Worm (Caenorhabditis elegans) whole organism, L1 larva: Measurements from ENCODE around the gene C33F10.11.

Experiments used
- C34B4.2 ChIP-seq: sonication (generic microtip); optimal IDR thresholded peaks from 2 replicates; lab custom pipeline; 2017; ENCODE audit warnings: mild to moderate bottlenecking, missing genetic modification characterization, missing compliant biosample characterization
- aha-1 ChIP-seq: fragments of 150-350 bp; optimal IDR thresholded peaks from 2 replicates; lab custom pipeline; 2014; ENCODE audit warnings: missing biosample characterization, missing genetic modification characterization
- alr-1 ChIP-seq: fragments of 200-800 bp; sonication (Bioruptor generic); optimal IDR thresholded peaks from 2 replicates; lab custom pipeline; 2018; ENCODE audit warnings: borderline replicate concordance, mild to moderate bottlenecking, missing genetic modification characterization, missing compliant biosample characterization
- aly-2 ChIP-seq: fragments of 150-350 bp; optimal IDR thresholded peaks from 2 replicates; lab custom pipeline; 2014; ENCODE audit warnings: missing biosample characterization, missing genetic modification characterization
- ceh-63 ChIP-seq: fragments of 200-800 bp; sonication (Bioruptor generic); optimal IDR thresholded peaks from 2 replicates; lab custom pipeline; 2018; ENCODE audit warnings: mild to moderate bottlenecking, missing genetic modification characterization, missing compliant biosample characterization
- ceh-8 ChIP-seq: fragments of 200-800 bp; sonication (Bioruptor generic); optimal IDR thresholded peaks from 2 replicates; lab custom pipeline; 2018; ENCODE audit warnings: mild to moderate bottlenecking, missing genetic modification characterization, moderate library complexity, missing compliant biosample characterization
- ceh-82 ChIP-seq, 3 experiments: fragments of 150-350 bp in 1 of 3; sonication (generic microtip) in 2 of 3; optimal IDR thresholded peaks; 2 replicates each; lab custom pipeline; 2014 to 2017; ENCODE audit warnings: missing biosample characterization in 3 of 3, missing genetic modification characterization in 3 of 3
- ceh-88 ChIP-seq: fragments of 200-800 bp; sonication (Bioruptor generic); IDR thresholded peaks from 2 replicates; pipeline ENCODE4 v1.3.6; 2022; ENCODE audit warnings: missing genetic modification characterization, missing compliant biosample characterization
- ces-1 ChIP-seq: fragments of 150-350 bp; optimal IDR thresholded peaks from 2 replicates; lab custom pipeline; 2014; ENCODE audit warnings: missing biosample characterization, missing genetic modification reagents, missing genetic modification characterization
- dpl-1 ChIP-seq, 3 experiments: fragments of 150-350 bp in 2 of 3; sonication (generic microtip) in 1 of 3; optimal IDR thresholded peaks; 2 replicates each; lab custom pipeline; 2014 to 2017; ENCODE audit warnings: missing biosample characterization in 3 of 3, missing genetic modification characterization in 3 of 3, missing genetic modification reagents in 3 of 3
- dsc-1 ChIP-seq: sonication (generic microtip); optimal IDR thresholded peaks from 2 replicates; lab custom pipeline; 2016; ENCODE audit warnings: mild to moderate bottlenecking, missing genetic modification characterization, missing compliant biosample characterization
- efl-1 ChIP-seq, 4 experiments: fragments of 150-350 bp; optimal IDR thresholded peaks in 3 of 4; peaks in 1 of 4; 1 replicate in 1 of 4; 2 replicates in 3 of 4; lab custom pipeline; 2014; ENCODE audit warnings: missing biosample characterization in 2 of 4, missing genetic modification characterization in 2 of 4, missing genetic modification reagents in 2 of 4
- efl-3 ChIP-seq: fragments of 200-800 bp; sonication (Bioruptor generic); optimal IDR thresholded peaks from 2 replicates; lab custom pipeline; 2018; ENCODE audit warnings: mild to moderate bottlenecking, missing genetic modification characterization, missing compliant biosample characterization
- egl-27 ChIP-seq, 2 experiments: fragments of 150-350 bp in 1 of 2; sonication (generic microtip); optimal IDR thresholded peaks; 3 replicates each; lab custom pipeline; 2017 to 2018; ENCODE audit warnings: missing biosample characterization in 2 of 2, missing genetic modification characterization in 2 of 2, missing genetic modification reagents in 2 of 2
- elt-2 ChIP-seq: sonication (generic microtip); optimal IDR thresholded peaks from 2 replicates; lab custom pipeline; 2016; ENCODE audit warnings: missing genetic modification characterization, mild to moderate bottlenecking, inconsistent platforms, missing compliant biosample characterization, missing genetic modification reagents
- ets-5 ChIP-seq: fragments of 200-800 bp; sonication (Bioruptor generic); IDR thresholded peaks from 2 replicates; pipeline ENCODE4 v1.3.6; 2022; ENCODE audit warnings: missing genetic modification characterization, missing compliant biosample characterization
- fkh-10 ChIP-seq: sonication (generic microtip); optimal IDR thresholded peaks from 2 replicates; lab custom pipeline; 2017; ENCODE audit warnings: missing biosample characterization, missing genetic modification reagents, missing genetic modification characterization
- fkh-4 ChIP-seq: sonication (generic microtip); optimal IDR thresholded peaks from 2 replicates; lab custom pipeline; 2016; ENCODE audit warnings: missing compliant biosample characterization, missing genetic modification characterization, borderline replicate concordance
- fkh-8 ChIP-seq: sonication (generic microtip); optimal IDR thresholded peaks from 2 replicates; lab custom pipeline; 2016; ENCODE audit warnings: mild to moderate bottlenecking, missing genetic modification characterization, missing compliant biosample characterization
- fos-1 ChIP-seq: fragments of 150-350 bp; optimal IDR thresholded peaks from 2 replicates; lab custom pipeline; 2014; ENCODE audit warnings: missing biosample characterization, missing genetic modification characterization
- grh-1 ChIP-seq: fragments of 200-800 bp; sonication (Bioruptor generic); IDR thresholded peaks from 2 replicates; pipeline ENCODE4 v1.3.6; 2022; ENCODE audit warnings: missing genetic modification reagents, missing genetic modification characterization, missing compliant biosample characterization
- hlh-17 ChIP-seq: fragments of 200-800 bp; sonication (Bioruptor generic); optimal IDR thresholded peaks from 2 replicates; lab custom pipeline; 2018; ENCODE audit warnings: missing genetic modification characterization, mild to moderate bottlenecking, missing compliant biosample characterization, moderate library complexity, borderline replicate concordance
- hlh-4 ChIP-seq: sonication (generic microtip); optimal IDR thresholded peaks from 2 replicates; lab custom pipeline; 2016; ENCODE audit warnings: mild to moderate bottlenecking, missing genetic modification characterization, missing compliant biosample characterization
- irx-1 ChIP-seq: sonication (generic microtip); optimal IDR thresholded peaks from 2 replicates; lab custom pipeline; 2016; ENCODE audit warnings: missing genetic modification characterization, missing compliant biosample characterization
- isw-1 ChIP-seq: fragments of 200-800 bp; sonication (Bioruptor generic); IDR thresholded peaks from 2 replicates; pipeline ENCODE4 v1.3.6; 2022; ENCODE audit warnings: missing genetic modification characterization, missing compliant biosample characterization
- jun-1 ChIP-seq: fragments of 150-350 bp; optimal IDR thresholded peaks from 2 replicates; lab custom pipeline; 2014; ENCODE audit warnings: missing biosample characterization, missing genetic modification reagents, missing genetic modification characterization
- lin-14 ChIP-seq: fragments of 200-800 bp; sonication (Bioruptor generic); optimal IDR thresholded peaks from 2 replicates; lab custom pipeline; 2018; ENCODE audit warnings: mild to moderate bottlenecking, missing genetic modification characterization, moderate library complexity, missing compliant biosample characterization
- lin-15B ChIP-seq: fragments of 150-350 bp; sonication (generic microtip); optimal IDR thresholded peaks from 3 replicates; lab custom pipeline; 2014; ENCODE audit warnings: missing biosample characterization, missing genetic modification characterization
- lin-39 ChIP-seq: fragments of 150-350 bp; optimal IDR thresholded peaks from 2 replicates; lab custom pipeline; 2014; ENCODE audit warnings: missing biosample characterization, missing genetic modification reagents, missing genetic modification characterization
- lir-3 ChIP-seq: sonication (generic microtip); optimal IDR thresholded peaks from 2 replicates; lab custom pipeline; 2016; ENCODE audit warnings: mild to moderate bottlenecking, missing genetic modification characterization, moderate library complexity, missing compliant biosample characterization; ENCODE audit not compliant: poor library complexity
- lsy-2 ChIP-seq, 2 experiments: fragments of 150-350 bp; optimal IDR thresholded peaks; 2 replicates each; lab custom pipeline; 2014; ENCODE audit warnings: missing biosample characterization in 2 of 2, missing genetic modification characterization in 2 of 2
- nhr-11 ChIP-seq: fragments of 150-350 bp; optimal IDR thresholded peaks from 2 replicates; lab custom pipeline; 2014; ENCODE audit warnings: missing biosample characterization, missing genetic modification characterization
- nhr-19 ChIP-seq: fragments of 200-800 bp; sonication (Bioruptor generic); conservative IDR thresholded peaks from 2 replicates; pipeline ENCODE4 v1.3.6; 2022; ENCODE audit warnings: missing genetic modification characterization, missing compliant biosample characterization
- nhr-20 ChIP-seq: sonication (generic microtip); optimal IDR thresholded peaks from 2 replicates; lab custom pipeline; 2016; ENCODE audit warnings: mild to moderate bottlenecking, missing genetic modification characterization, missing compliant biosample characterization
- nhr-71 ChIP-seq: sonication (generic microtip); optimal IDR thresholded peaks from 2 replicates; lab custom pipeline; 2016; ENCODE audit warnings: mild to moderate bottlenecking, missing genetic modification characterization, moderate library complexity, missing compliant biosample characterization
- nhr-84 ChIP-seq: sonication (generic microtip); optimal IDR thresholded peaks from 2 replicates; lab custom pipeline; 2017; ENCODE audit warnings: missing biosample characterization, missing genetic modification characterization
- nhr-85 ChIP-seq: sonication (generic microtip); peaks from one replicate; lab custom pipeline; 2016; ENCODE audit warnings: missing genetic modification characterization, inconsistent platforms, missing compliant biosample characterization
- nhr-90 ChIP-seq: sonication (generic microtip); optimal IDR thresholded peaks from 2 replicates; lab custom pipeline; 2016; ENCODE audit warnings: mild to moderate bottlenecking, missing genetic modification characterization, missing compliant biosample characterization; ENCODE audit not compliant: poor library complexity
- pqm-1 ChIP-seq: sonication (generic microtip); optimal IDR thresholded peaks from 3 replicates; lab custom pipeline; 2017; ENCODE audit warnings: missing biosample characterization, missing genetic modification characterization
- skn-1 ChIP-seq: fragments of 150-350 bp; optimal IDR thresholded peaks from 2 replicates; lab custom pipeline; 2014; ENCODE audit warnings: missing biosample characterization, missing genetic modification characterization
- snpc-4 ChIP-seq: fragments of 150-350 bp; optimal IDR thresholded peaks from 2 replicates; lab custom pipeline; 2014; ENCODE audit warnings: missing biosample characterization, missing genetic modification characterization
- sup-37 ChIP-seq: fragments of 200-800 bp; sonication (Bioruptor generic); optimal IDR thresholded peaks from 2 replicates; lab custom pipeline; 2018; ENCODE audit warnings: mild to moderate bottlenecking, missing genetic modification characterization, missing compliant biosample characterization
- swsn-7 ChIP-seq: sonication (generic microtip); optimal IDR thresholded peaks from 2 replicates; lab custom pipeline; 2016; ENCODE audit warnings: missing genetic modification characterization, missing compliant biosample characterization
- tlp-1 ChIP-seq: fragments of 150-350 bp; optimal IDR thresholded peaks from 2 replicates; lab custom pipeline; 2014; ENCODE audit warnings: missing biosample characterization, missing genetic modification characterization
- unc-30 ChIP-seq: sonication (generic microtip); optimal IDR thresholded peaks from 2 replicates; lab custom pipeline; 2017; ENCODE audit warnings: missing biosample characterization, missing genetic modification characterization
- unc-62 ChIP-seq: fragments of 150-350 bp; optimal IDR thresholded peaks from 2 replicates; lab custom pipeline; 2014; ENCODE audit warnings: missing biosample characterization, missing genetic modification reagents, missing genetic modification characterization
- unc-86 ChIP-seq: sonication (generic microtip); optimal IDR thresholded peaks from 2 replicates; lab custom pipeline; 2016; ENCODE audit warnings: missing genetic modification characterization, missing compliant biosample characterization
- vab-15 ChIP-seq: sonication (generic microtip); optimal IDR thresholded peaks from 2 replicates; lab custom pipeline; 2017; ENCODE audit warnings: missing genotype, mild to moderate bottlenecking, missing genetic modification characterization, missing compliant biosample characterization
- zip-4 ChIP-seq: fragments of 200-800 bp; sonication (Bioruptor generic); optimal IDR thresholded peaks from 2 replicates; lab custom pipeline; 2018; ENCODE audit warnings: mild to moderate bottlenecking, missing genetic modification characterization, moderate library complexity, missing compliant biosample characterization
- ztf-11 ChIP-seq, 2 experiments: sonication (generic microtip); optimal IDR thresholded peaks; 2 replicates each; lab custom pipeline; 2016 to 2017; ENCODE audit warnings: missing genetic modification characterization in 2 of 2, missing biosample characterization in 1 of 2, missing compliant biosample characterization in 1 of 2
- ztf-4 ChIP-seq: fragments of 150-350 bp; optimal IDR thresholded peaks from 2 replicates; lab custom pipeline; 2014; ENCODE audit warnings: missing biosample characterization, missing genetic modification characterization

C33F10.11 gene

DNA sequence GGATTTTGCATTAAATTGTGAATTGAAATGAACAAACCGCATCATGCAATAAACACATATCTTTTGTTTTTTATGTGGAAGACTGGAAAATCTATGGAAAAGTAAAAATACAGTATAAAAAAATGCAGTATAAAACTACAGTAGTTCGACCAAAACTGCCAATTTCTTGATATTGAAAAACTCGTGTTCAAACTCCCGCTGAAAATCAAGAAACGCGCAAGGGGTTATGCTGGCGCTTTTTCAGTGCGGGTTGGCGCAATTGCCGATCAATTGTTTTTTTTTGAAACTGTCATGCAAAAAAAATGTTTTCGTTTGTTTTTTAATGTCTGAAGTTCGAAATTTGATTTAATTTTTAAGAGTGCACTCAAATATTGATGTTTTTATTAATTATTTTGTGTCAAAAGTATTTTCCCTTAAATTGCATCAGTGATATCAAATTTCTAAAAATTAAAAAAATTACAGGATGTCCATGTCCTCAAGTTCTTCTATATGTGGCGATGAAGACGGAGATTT lies 17.0 kb upstream of the C33F10.11 start, which contains the start of gene dnj-9:
Gene dnj-9, plus strand, starts transcription at position 463 of the 513 bp plus-strand sequence.
- TF ChIP-seq ceh-63 (GFP tag; lab: Kevin White, UChicago) (no peak), isw-1 (GFP tag; lab: Robert Waterston, UW) (peak; percentile 91), ceh-88 (GFP tag; lab: Robert Waterston, UW) (peak; percentile 83), lsy-2 (tag; optimal IDR thresholded peaks at IDR 0.05; lab: Kevin White, UChicago) (peak; percentile 95 to 96), ztf-11 (tag; optimal IDR thresholded peaks at IDR 0.05; lab: Kevin White, UChicago) (peak in 1 of 2 experiments; percentile 90), lir-3 (peak; percentile 83), alr-1 (tag; lab: Kevin White, UChicago) (no peak), unc-30 (tag; lab: Kevin White, UChicago) (peak; percentile 57), swsn-7 (peak; percentile 97), tlp-1 (tag; lab: Kevin White, UChicago) (no peak), skn-1 (tag; lab: Kevin White, UChicago) (peak; percentile 88), efl-3 (GFP tag; lab: Kevin White, UChicago) (peak; percentile 51), aha-1 (peak; percentile 90), nhr-19 (GFP tag; lab: Robert Waterston, UW) (peak; percentile 96), ces-1 (GFP tag; lab: Kevin White, UChicago) (no peak), fos-1 (tag; lab: Kevin White, UChicago) (peak; percentile 90), elt-2 (peak; percentile 98), ets-5 (GFP tag; lab: Robert Waterston, UW) (no peak), jun-1 (tag; lab: Kevin White, UChicago) (peak; percentile 92), sup-37 (GFP tag; lab: Kevin White, UChicago) (peak; percentile 86), snpc-4 (tag; lab: Kevin White, UChicago) (peak; percentile 91), grh-1 (GFP tag; lab: Robert Waterston, UW) (peak; percentile 95), unc-62 (GFP tag; lab: Kevin White, UChicago) (no peak), hlh-4 (tag; lab: Kevin White, UChicago) (peak; percentile 8), nhr-71 (tag; lab: Kevin White, UChicago) (peak; percentile 98), zip-4 (GFP tag; lab: Kevin White, UChicago) (peak; percentile 89), lin-15B (peak; percentile 91), ztf-4 (tag; lab: Kevin White, UChicago) (peak; percentile 84), nhr-84 (tag; lab: Kevin White, UChicago) (no peak), pqm-1 (tag; lab: Kevin White, UChicago) (no peak), ceh-82 (tag; optimal IDR thresholded peaks at IDR 0.05; lab: Kevin White, UChicago) (peak; percentile 95 to 96 (median 96)), hlh-17 (GFP tag; lab: Kevin White, UChicago) (no peak), fkh-10 (GFP tag; lab: Kevin White, UChicago) (peak; percentile 86), C34B4.2 (tag; lab: Kevin White, UChicago) (peak; percentile 39), ceh-8 (peak; percentile 93), nhr-11 (tag; lab: Kevin White, UChicago) (peak; percentile 88), irx-1 (tag; lab: Kevin White, UChicago) (peak; percentile 93), nhr-90 (peak; percentile 97), nhr-85 (tag; lab: Kevin White, UChicago) (peak; percentile 97), dsc-1 (tag; lab: Kevin White, UChicago) (peak; percentile 97), fkh-4 (tag; lab: Kevin White, UChicago) (peak; percentile 80), dpl-1 (GFP tag; optimal IDR thresholded peaks at IDR 0.05; lab: Kevin White, UChicago) (peak; percentile 99), unc-86 (peak; percentile 94), vab-15 (tag; lab: Kevin White, UChicago) (peak; percentile 45), lin-14 (GFP tag; lab: Kevin White, UChicago) (peak; percentile 96), fkh-8 (tag; lab: Kevin White, UChicago) (peak; percentile 92), efl-1 (optimal IDR thresholded peaks at IDR 0.05; lab: Kevin White, UChicago) (peak; percentile 91 to 99), efl-1 (GFP tag; optimal IDR thresholded peaks at IDR 0.05 in 1 of 2; lab: Kevin White, UChicago) (peak; percentile 99 to 100), lin-39 (tag; lab: Kevin White, UChicago) (peak; percentile 97), aly-2 (peak; percentile 88), nhr-20 (tag; lab: Kevin White, UChicago) (peak; percentile 98), egl-27 (tag; optimal IDR thresholded peaks at IDR 0.05; lab: Kevin White, UChicago) (no peak)
